Worm (Caenorhabditis elegans) whole organism, L3 larva: ENCODE results near the gene F26F12.3.

Experiments used
- ama-1 ChIP-seq: fragments of 150-350 bp; optimal IDR thresholded peaks from 2 replicates; lab custom pipeline; 2018
- ceh-28 ChIP-seq: fragments of 150-350 bp; optimal IDR thresholded peaks from 2 replicates; lab custom pipeline; 2014; ENCODE audit warnings: missing biosample characterization, missing genetic modification reagents, missing genetic modification characterization
- fos-1 ChIP-seq: fragments of 150-350 bp; optimal IDR thresholded peaks from 2 replicates; lab custom pipeline; 2014; ENCODE audit warnings: missing biosample characterization, missing genetic modification characterization
- lin-39 ChIP-seq: fragments of 150-350 bp; optimal IDR thresholded peaks from 2 replicates; lab custom pipeline; 2018; ENCODE audit warnings: missing biosample characterization, missing genetic modification reagents, missing genetic modification characterization
- nhr-11 ChIP-seq: fragments of 150-350 bp; optimal IDR thresholded peaks from 2 replicates; lab custom pipeline; 2014; ENCODE audit warnings: missing biosample characterization, missing genetic modification characterization
- pqm-1 ChIP-seq: fragments of 150-350 bp; optimal IDR thresholded peaks from 2 replicates; lab custom pipeline; 2017; ENCODE audit warnings: missing biosample characterization, missing genetic modification characterization, inconsistent platforms

- no peak for TF ChIP-seq ama-1 (lab: Kevin White, UChicago)
- TF ChIP-seq fos-1 (tag; lab: Kevin White, UChicago) = no peak
- no peak for TF ChIP-seq lin-39 (tag; lab: Kevin White, UChicago)
- TF ChIP-seq pqm-1 (tag; lab: Kevin White, UChicago) = no peak
- TF ChIP-seq nhr-11 (tag; lab: Kevin White, UChicago) = no peak
- TF ChIP-seq ceh-28 = no peak
Measured at ce11 chrV:5799373-5799772, 46.1 kb downstream of the F26F12.3 start, which contains the start of gene cyn-17.
